Worm (Caenorhabditis elegans) whole organism, midembryonic: ENCODE measurements around the gene F43C11.10.

ENCODE experiments used
- T22C8.4 ChIP-seq: fragments of 200-800 bp; sonication (Bioruptor generic); IDR thresholded peaks from 2 replicates; pipeline ENCODE4 v1.3.6; 2022; ENCODE audit warnings: missing genetic modification characterization, missing compliant biosample characterization
- cog-1 ChIP-seq: sonication (generic microtip); optimal IDR thresholded peaks from 2 replicates; lab custom pipeline; 2016; ENCODE audit warnings: missing genetic modification characterization, missing compliant biosample characterization
- flt-1 ChIP-seq: fragments of 200-800 bp; sonication (Bioruptor generic); IDR thresholded peaks from 2 replicates; pipeline ENCODE4 v1.3.6; 2022; ENCODE audit warnings: missing genetic modification characterization, missing compliant biosample characterization
- klf-2 ChIP-seq: fragments of 200-800 bp; sonication (Bioruptor generic); conservative IDR thresholded peaks from 2 replicates; pipeline ENCODE4 v1.3.6; 2022; ENCODE audit warnings: missing genetic modification reagents, missing genetic modification characterization, missing compliant biosample characterization
- med-1 ChIP-seq: sonication (generic microtip); optimal IDR thresholded peaks from 2 replicates; lab custom pipeline; 2017; ENCODE audit warnings: missing genetic modification characterization, mild to moderate bottlenecking, missing compliant biosample characterization, antibody characterized with exemption, missing genetic modification reagents; ENCODE audit not compliant: insufficient read depth
- ref-1 ChIP-seq: fragments of 200-800 bp; sonication (Bioruptor generic); conservative IDR thresholded peaks from 2 replicates; pipeline ENCODE4 v1.3.6; 2022; ENCODE audit warnings: missing genetic modification reagents, missing genetic modification characterization, missing compliant biosample characterization
- tab-1 ChIP-seq: fragments of 200-800 bp; sonication (Bioruptor generic); IDR thresholded peaks from 2 replicates; pipeline ENCODE4 v1.3.6; 2022; ENCODE audit warnings: missing genetic modification characterization, missing compliant biosample characterization
- ztf-23 ChIP-seq: fragments of 200-800 bp; sonication (Bioruptor generic); IDR thresholded peaks from 2 replicates; pipeline ENCODE4 v1.3.6; 2022; ENCODE audit warnings: missing genetic modification reagents, missing genetic modification characterization, missing compliant biosample characterization
- ztf-29 ChIP-seq: fragments of 200-800 bp; sonication (Bioruptor generic); IDR thresholded peaks from 2 replicates; pipeline ENCODE4 v1.3.6; 2022; ENCODE audit warnings: missing genetic modification reagents, missing genetic modification characterization, missing compliant biosample characterization

Gene F43C11.10

ce11 chrII:2304575-2304974 lies 47.9 kb downstream of the F43C11.10 start:
- TF ChIP-seq cog-1 (tag; lab: Kevin White, UChicago), result no peak
- no peak for TF ChIP-seq ztf-29 (GFP tag; lab: Robert Waterston, UW)
- TF ChIP-seq T22C8.4 (GFP tag; lab: Robert Waterston, UW), result no peak
- TF ChIP-seq ref-1 (GFP tag; lab: Robert Waterston, UW), result no peak
- no peak for TF ChIP-seq flt-1 (GFP tag; lab: Robert Waterston, UW)
- no peak for TF ChIP-seq tab-1 (GFP tag; lab: Robert Waterston, UW)
- TF ChIP-seq med-1 (GFP tag; lab: Kevin White, UChicago), result no peak
- no peak for TF ChIP-seq klf-2
- TF ChIP-seq ztf-23, result no peak

ce11 chrII:2302330-2302729 lies 50.1 kb downstream of the F43C11.10 start, which contains the start of gene B0281.6:
TSS of gene B0281.6 (minus strand) at chrII:2302430.
- TF ChIP-seq med-1 (GFP tag; lab: Kevin White, UChicago) (no peak), ztf-23 (no peak), ztf-29 (GFP tag; lab: Robert Waterston, UW) (no peak)

- TF ChIP-seq ref-1 (GFP tag; lab: Robert Waterston, UW) (no peak), flt-1 (GFP tag; lab: Robert Waterston, UW) (no peak), med-1 (GFP tag; lab: Kevin White, UChicago) (no peak), ztf-23 (no peak), cog-1 (tag; lab: Kevin White, UChicago) (no peak), T22C8.4 (GFP tag; lab: Robert Waterston, UW) (no peak), tab-1 (GFP tag; lab: Robert Waterston, UW) (no peak), klf-2 (no peak), ztf-29 (GFP tag; lab: Robert Waterston, UW) (no peak)
These were observed 51.6 kb downstream of the F43C11.10 start, which contains the start of gene B0281.5 for ce11 chrII:2300861-2301260. TSS of gene B0281.5 (minus strand) at chrII:2300961.
